Worm (Caenorhabditis elegans): ENCODE measurements around the gene hach-1.

Gene hach-1

DNA sequence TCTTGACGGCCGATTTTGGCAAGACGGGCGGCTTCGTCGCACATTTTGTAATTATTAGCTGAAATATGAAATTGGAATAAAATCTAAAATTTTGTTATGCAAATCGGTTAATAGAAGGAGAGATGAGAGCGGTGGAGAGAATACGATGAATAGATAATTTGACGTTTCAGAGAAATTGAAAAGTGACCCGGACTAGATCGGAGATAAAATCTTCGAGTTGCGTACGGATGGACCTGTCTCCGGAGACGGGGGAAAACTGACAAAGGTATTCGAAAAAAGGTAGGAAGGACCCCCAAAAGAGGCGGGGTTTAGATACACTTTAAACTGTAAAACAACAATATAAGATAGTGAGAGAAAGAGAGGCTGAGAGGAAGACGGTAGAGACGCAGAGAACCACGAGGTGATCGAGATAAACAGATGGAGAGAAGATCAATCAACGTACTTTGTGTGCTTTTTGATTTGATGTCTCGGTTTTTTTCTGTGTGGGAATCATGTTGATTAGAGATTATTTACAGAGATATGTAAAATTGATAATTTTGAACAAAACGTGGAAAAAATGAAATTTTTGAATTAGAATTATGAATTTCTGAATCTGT is 3.1 kb upstream of the hach-1 start, which contains the start of gene F09F7.6:
F09F7.6 (minus strand) TSS at position 64 of the 596 bp plus-strand sequence.
- TF ChIP-seq nhr-48 (tag; optimal IDR thresholded peaks at IDR 0.05) (peak; percentile 33), D1046.2 (GFP tag; IDR thresholded peaks at IDR 0.05) (no peak), hlh-11 (tag; optimal IDR thresholded peaks at IDR 0.05) (peak; percentile 94), T20F7.1 (GFP tag; optimal IDR thresholded peaks at IDR 0.05) (peak; percentile 9), nhr-102 (tag; optimal IDR thresholded peaks at IDR 0.05) (peak; percentile 24), attf-4 (tag; optimal IDR thresholded peaks at IDR 0.05) (no peak), mes-2 (tag; optimal IDR thresholded peaks at IDR 0.05; ENCODE audit: poor library complexity, severe bottlenecking) (peak; percentile 21), ztf-11 (tag; optimal IDR thresholded peaks at IDR 0.05) (no peak), ztf-7 (tag; optimal IDR thresholded peaks at IDR 0.05) (peak; percentile 13), mdl-1 (tag; optimal IDR thresholded peaks at IDR 0.05) (peak; percentile 82 to 94), zip-2 (tag; optimal IDR thresholded peaks at IDR 0.05) (no peak), daf-16 (GFP tag; optimal IDR thresholded peaks at IDR 0.05) (peak; percentile 77 to 80), daf-16 (tag; optimal IDR thresholded peaks at IDR 0.05) (peak; percentile 93), lir-3 (tag; optimal IDR thresholded peaks at IDR 0.05) (no peak), aha-1 (tag) (peak; percentile 89), nhr-6 (tag; optimal IDR thresholded peaks at IDR 0.05) (peak; percentile 38), snpc-1.2 (GFP tag; IDR thresholded peaks at IDR 0.05) (no peak), hif-1 (tag; optimal IDR thresholded peaks at IDR 0.05) (peak in 1 of 2 experiments; percentile 49), zfp-3 (GFP tag; conservative IDR thresholded peaks at IDR 0.05) (no peak), nhr-77 (tag; optimal IDR thresholded peaks at IDR 0.05) (peak; percentile 84), mxl-2 (GFP tag; conservative IDR thresholded peaks at IDR 0.05) (no peak), nhr-11 (tag; optimal IDR thresholded peaks at IDR 0.05) (peak; percentile 67), tra-1 (GFP tag; IDR thresholded peaks at IDR 0.05) (peak; percentile 74), mdt-29 (GFP tag; IDR thresholded peaks at IDR 0.05) (no peak), mxl-3 (GFP tag; optimal IDR thresholded peaks at IDR 0.05) (peak; percentile 68), rbr-2 (tag; optimal IDR thresholded peaks at IDR 0.05) (no peak), madf-5 (GFP tag; IDR thresholded peaks at IDR 0.05) (no peak), duxl-1 (tag; optimal IDR thresholded peaks at IDR 0.05; ENCODE audit: poor library complexity) (no peak), egl-43 (GFP tag; IDR thresholded peaks at IDR 0.05) (no peak), nhr-25 (tag; optimal IDR thresholded peaks at IDR 0.05; ENCODE audit: borderline replicate concordance, insufficient read depth) (no peak), lim-7 (GFP tag; IDR thresholded peaks at IDR 0.05) (no peak), mep-1 (tag; optimal IDR thresholded peaks at IDR 0.05) (peak; percentile 71), dve-1 (tag; optimal IDR thresholded peaks at IDR 0.05; ENCODE audit: insufficient read depth) (peak; percentile 96), nhr-76 (tag; optimal IDR thresholded peaks at IDR 0.05) (no peak), hlh-30 (tag; optimal IDR thresholded peaks at IDR 0.05; ENCODE audit: insufficient read depth) (peak; percentile 92), lsy-2 (tag; optimal IDR thresholded peaks at IDR 0.05) (peak in 1 of 2 experiments; percentile 69), nhr-28 (tag; optimal IDR thresholded peaks at IDR 0.05) (peak; percentile 82), unc-62 (GFP tag; optimal IDR thresholded peaks at IDR 0.05 in 1 of 2) (peak in 1 of 2 experiments; percentile 96), unc-62 (tag; optimal IDR thresholded peaks at IDR 0.05) (no peak), ama-1 (optimal IDR thresholded peaks at IDR 0.05) (peak; percentile 92), dmd-6 (GFP tag; IDR thresholded peaks at IDR 0.05) (peak; percentile 81), egl-27 (tag; optimal IDR thresholded peaks at IDR 0.05) (no peak), ceh-20 (GFP tag; IDR thresholded peaks at IDR 0.05) (peak; percentile 59; the same call in 1 of the 2 replicates), snpc-4 (tag; optimal IDR thresholded peaks at IDR 0.05) (no peak), nhr-10 (tag; optimal IDR thresholded peaks at IDR 0.05) (peak; percentile 2), ceh-82 (tag; optimal IDR thresholded peaks at IDR 0.05) (no peak), T26A8.4 (GFP tag; IDR thresholded peaks at IDR 0.05) (no peak)

Data from whole organism, L4 larva.